Worm (Caenorhabditis elegans): ENCODE measurements around the gene Y62E10A.20.

- TF ChIP-seq lin-13 (GFP tag; optimal IDR thresholded peaks at IDR 0.05) (no peak), dpl-1 (GFP tag; optimal IDR thresholded peaks at IDR 0.05) (no peak)
These were observed 16.6 kb downstream of the Y62E10A.20 start, which contains the start of gene agt-1 for ce11 chrIV:13369120-13369842.

Measured in whole organism, L4 larva.